Worm (Caenorhabditis elegans): ENCODE data around the gene str-227.
"Not testable (repeated sequence)": the region's sequence is repeated elsewhere in the genome, so short reads cannot be mapped to it uniquely, and the experiment has no call there.

Gene str-227

DNA sequence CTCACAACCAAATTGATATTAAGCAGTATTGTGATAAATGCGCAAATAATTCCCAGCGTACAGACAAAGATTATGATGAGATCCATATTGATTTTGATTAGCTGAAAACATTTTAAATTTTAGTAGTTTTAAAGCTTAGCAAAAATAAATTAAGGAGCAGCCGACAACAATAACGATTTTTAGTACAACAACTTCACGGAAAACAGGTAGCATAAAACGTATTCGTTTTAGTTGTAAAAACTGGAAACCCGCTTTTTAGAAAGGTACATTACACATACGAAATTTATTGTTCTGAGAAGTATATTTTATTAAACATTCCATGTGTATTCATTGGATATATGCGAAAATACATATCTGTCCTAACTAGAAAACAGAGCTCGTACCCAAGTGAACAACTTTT, 27.6 kb upstream of the str-227 start, which contains the start of gene srbc-36:
srbc-36 (minus strand) TSS at position 101 of the 400 bp plus-strand sequence.
- TF ChIP-seq klf-2 (GFP tag; conservative IDR thresholded peaks at IDR 0.05) (no peak), tab-1 (GFP tag; IDR thresholded peaks at IDR 0.05) (no peak), cog-1 (tag; optimal IDR thresholded peaks at IDR 0.05) (no peak)

DNA sequence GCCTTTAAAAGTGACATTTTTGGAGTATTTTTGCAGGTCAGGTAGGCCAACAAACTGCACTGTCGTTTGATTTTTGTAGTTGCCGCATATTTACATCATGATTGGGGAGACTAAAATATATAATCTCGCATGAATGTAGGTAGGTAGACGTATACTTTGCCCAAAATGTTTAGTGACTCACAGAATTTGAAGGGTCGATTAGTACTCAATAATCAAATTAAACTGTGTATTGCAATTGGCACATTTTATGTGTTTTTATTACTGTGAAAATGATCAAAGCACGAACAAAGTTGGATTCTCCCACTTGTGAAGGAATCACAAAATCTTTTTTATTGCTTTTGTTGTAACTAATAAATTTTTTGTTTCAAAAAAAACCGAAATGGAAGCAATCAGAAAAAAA, 21.1 kb upstream of the str-227 start, which contains the start of gene C07G3.15:
C07G3.15 (minus strand) TSS at position 101 of the 400 bp plus-strand sequence.
- no peak for TF ChIP-seq ztf-23 (GFP tag; IDR thresholded peaks at IDR 0.05)
- no peak for TF ChIP-seq med-1 (GFP tag; optimal IDR thresholded peaks at IDR 0.05; ENCODE audit: insufficient read depth)
- no peak for TF ChIP-seq flt-1 (GFP tag; IDR thresholded peaks at IDR 0.05)
- no peak for TF ChIP-seq T22C8.4 (GFP tag; IDR thresholded peaks at IDR 0.05)
- no peak for TF ChIP-seq tab-1 (GFP tag; IDR thresholded peaks at IDR 0.05)
- TF ChIP-seq klf-2 (GFP tag; conservative IDR thresholded peaks at IDR 0.05): no peak
- no peak for TF ChIP-seq ref-1 (GFP tag; conservative IDR thresholded peaks at IDR 0.05)
- TF ChIP-seq cog-1 (tag; optimal IDR thresholded peaks at IDR 0.05): no peak
- TF ChIP-seq ztf-29 (GFP tag; IDR thresholded peaks at IDR 0.05): no peak

ce11 chrV:3502038-3502437, 16.0 kb upstream of the str-227 start, which contains the start of the genes C07G3.8 and C07G3.10:
TSS of gene C07G3.8 (minus strand) at chrV:3502138.
TSS of gene C07G3.10 (plus strand) at chrV:3502307.
- no peak for TF ChIP-seq ztf-29 (GFP tag; IDR thresholded peaks at IDR 0.05)
- no peak for TF ChIP-seq ztf-23 (GFP tag; IDR thresholded peaks at IDR 0.05)
- no peak for TF ChIP-seq klf-2 (GFP tag; conservative IDR thresholded peaks at IDR 0.05)
- TF ChIP-seq med-1 (GFP tag; optimal IDR thresholded peaks at IDR 0.05; ENCODE audit: insufficient read depth): no peak
- TF ChIP-seq tab-1 (GFP tag; IDR thresholded peaks at IDR 0.05): no peak
- no peak for TF ChIP-seq flt-1 (GFP tag; IDR thresholded peaks at IDR 0.05)

DNA sequence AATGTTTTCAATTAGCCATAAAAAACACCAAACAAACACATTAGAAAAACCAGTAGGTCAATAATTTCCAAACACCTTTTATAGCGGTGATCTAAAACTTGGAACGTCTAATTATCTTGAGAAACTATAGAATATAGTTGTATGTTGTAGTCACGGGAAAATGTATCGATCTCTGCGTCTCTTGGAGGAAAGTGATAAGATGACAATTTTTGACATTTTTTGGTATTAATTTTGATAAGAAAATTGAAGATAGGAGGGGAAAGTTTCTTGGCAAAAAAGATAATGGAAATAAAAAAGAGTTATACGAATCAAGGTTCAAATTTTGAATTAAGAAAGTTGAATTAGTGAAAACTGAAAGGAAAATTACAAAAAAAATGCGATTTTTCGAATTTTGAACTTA, 12.2 kb upstream of the str-227 start:
- TF ChIP-seq ztf-23 (GFP tag; IDR thresholded peaks at IDR 0.05) (no peak), cog-1 (tag; optimal IDR thresholded peaks at IDR 0.05) (no peak), tab-1 (GFP tag; IDR thresholded peaks at IDR 0.05) (no peak)

- TF ChIP-seq cog-1 (tag; optimal IDR thresholded peaks at IDR 0.05); med-1 (GFP tag; optimal IDR thresholded peaks at IDR 0.05; ENCODE audit: insufficient read depth); klf-2 (GFP tag; conservative IDR thresholded peaks at IDR 0.05): not testable (repeated sequence)
These were observed 11.7 kb upstream of the str-227 start, which contains the start of gene ugt-64 for ce11 chrV:3506252-3506651. TSS of gene ugt-64 (minus strand) at chrV:3506352.

DNA sequence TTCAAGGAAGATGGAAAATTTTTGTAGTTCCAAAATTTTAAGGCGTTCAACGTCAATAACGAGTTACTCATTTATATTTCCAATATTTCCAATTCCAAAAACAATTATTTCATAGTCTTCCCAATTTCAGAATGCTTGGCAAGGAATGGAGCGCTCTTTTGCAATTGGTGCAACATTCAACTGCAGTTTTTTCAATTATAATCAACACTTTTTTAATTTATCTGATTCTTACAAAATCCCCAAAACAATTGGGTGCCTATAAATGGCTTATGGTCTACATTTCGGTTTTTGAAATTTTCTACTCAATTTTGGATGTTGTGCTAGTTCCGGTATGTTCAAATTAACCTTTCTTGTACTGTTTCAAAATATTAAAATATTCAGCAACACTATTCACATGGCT, 10.3 kb upstream of the str-227 start, which contains the start of gene str-225:
str-225 (plus strand) TSS at position 132 of the 400 bp plus-strand sequence.
- no peak for TF ChIP-seq med-1 (GFP tag; optimal IDR thresholded peaks at IDR 0.05; ENCODE audit: insufficient read depth)
- TF ChIP-seq tab-1 (GFP tag; IDR thresholded peaks at IDR 0.05): no peak
- no peak for TF ChIP-seq flt-1 (GFP tag; IDR thresholded peaks at IDR 0.05)
- TF ChIP-seq ztf-29 (GFP tag; IDR thresholded peaks at IDR 0.05): no peak
- no peak for TF ChIP-seq ref-1 (GFP tag; conservative IDR thresholded peaks at IDR 0.05)
- TF ChIP-seq T22C8.4 (GFP tag; IDR thresholded peaks at IDR 0.05): no peak
- TF ChIP-seq klf-2 (GFP tag; conservative IDR thresholded peaks at IDR 0.05): no peak
- TF ChIP-seq ztf-23 (GFP tag; IDR thresholded peaks at IDR 0.05): no peak
- TF ChIP-seq cog-1 (tag; optimal IDR thresholded peaks at IDR 0.05): no peak

ce11 chrV:3509878-3510277, 8.1 kb upstream of the str-227 start, which contains the start of gene str-228:
TSS of gene str-228 (plus strand) at chrV:3510178.
- TF ChIP-seq T22C8.4 (GFP tag; IDR thresholded peaks at IDR 0.05) (no peak), klf-2 (GFP tag; conservative IDR thresholded peaks at IDR 0.05) (no peak), ztf-23 (GFP tag; IDR thresholded peaks at IDR 0.05) (no peak), ztf-29 (GFP tag; IDR thresholded peaks at IDR 0.05) (no peak), tab-1 (GFP tag; IDR thresholded peaks at IDR 0.05) (no peak), med-1 (GFP tag; optimal IDR thresholded peaks at IDR 0.05; ENCODE audit: insufficient read depth) (no peak), ref-1 (GFP tag; conservative IDR thresholded peaks at IDR 0.05) (no peak), cog-1 (tag; optimal IDR thresholded peaks at IDR 0.05) (no peak), flt-1 (GFP tag; IDR thresholded peaks at IDR 0.05) (no peak)

DNA sequence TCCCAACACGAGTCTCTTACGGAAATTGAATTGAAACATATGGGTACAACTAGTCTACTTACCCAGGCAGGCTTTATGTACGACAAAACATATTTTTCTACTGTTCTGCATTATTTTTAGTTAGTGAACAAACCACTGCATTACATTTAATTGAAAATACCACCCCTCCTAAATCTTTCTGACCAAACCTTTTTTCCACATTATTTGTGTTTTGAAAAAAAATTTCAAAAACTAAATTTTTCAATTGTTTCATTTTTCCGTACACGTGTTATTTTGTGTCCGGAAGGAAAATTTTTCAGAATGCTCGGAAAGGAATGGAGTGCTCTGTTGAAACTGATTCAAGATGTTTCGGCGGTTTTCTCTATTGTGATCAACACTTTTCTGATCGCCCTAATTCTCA, 5.6 kb upstream of the str-227 start, which contains the start of gene str-226:
str-226 (plus strand) TSS at position 301 of the 400 bp plus-strand sequence.
- TF ChIP-seq tab-1 (GFP tag; IDR thresholded peaks at IDR 0.05): no peak
- TF ChIP-seq med-1 (GFP tag; optimal IDR thresholded peaks at IDR 0.05; ENCODE audit: insufficient read depth): no peak
- TF ChIP-seq ztf-29 (GFP tag; IDR thresholded peaks at IDR 0.05): no peak
- TF ChIP-seq ztf-23 (GFP tag; IDR thresholded peaks at IDR 0.05): no peak
- TF ChIP-seq T22C8.4 (GFP tag; IDR thresholded peaks at IDR 0.05): no peak
- TF ChIP-seq cog-1 (tag; optimal IDR thresholded peaks at IDR 0.05): no peak
- no peak for TF ChIP-seq ref-1 (GFP tag; conservative IDR thresholded peaks at IDR 0.05)
- TF ChIP-seq flt-1 (GFP tag; IDR thresholded peaks at IDR 0.05): no peak

ce11 chrV:3520412-3520811, 2.4 kb downstream of the str-227 start:
- TF ChIP-seq flt-1 (GFP tag; IDR thresholded peaks at IDR 0.05): peak; percentile 65; the same call in 1 of the 2 replicates

ce11 chrV:3523262-3523661, 5.3 kb downstream of the str-227 start, which contains the start of gene irg-1:
TSS of gene irg-1 (plus strand) at chrV:3523587.
- TF ChIP-seq tab-1 (GFP tag; IDR thresholded peaks at IDR 0.05): no peak
- no peak for TF ChIP-seq ztf-23 (GFP tag; IDR thresholded peaks at IDR 0.05)
- no peak for TF ChIP-seq ztf-29 (GFP tag; IDR thresholded peaks at IDR 0.05)
- TF ChIP-seq T22C8.4 (GFP tag; IDR thresholded peaks at IDR 0.05): no peak
- no peak for TF ChIP-seq ref-1 (GFP tag; conservative IDR thresholded peaks at IDR 0.05)
- no peak for TF ChIP-seq klf-2 (GFP tag; conservative IDR thresholded peaks at IDR 0.05)
- no peak for TF ChIP-seq cog-1 (tag; optimal IDR thresholded peaks at IDR 0.05)
- TF ChIP-seq flt-1 (GFP tag; IDR thresholded peaks at IDR 0.05): no peak
- no peak for TF ChIP-seq med-1 (GFP tag; optimal IDR thresholded peaks at IDR 0.05; ENCODE audit: insufficient read depth)

DNA sequence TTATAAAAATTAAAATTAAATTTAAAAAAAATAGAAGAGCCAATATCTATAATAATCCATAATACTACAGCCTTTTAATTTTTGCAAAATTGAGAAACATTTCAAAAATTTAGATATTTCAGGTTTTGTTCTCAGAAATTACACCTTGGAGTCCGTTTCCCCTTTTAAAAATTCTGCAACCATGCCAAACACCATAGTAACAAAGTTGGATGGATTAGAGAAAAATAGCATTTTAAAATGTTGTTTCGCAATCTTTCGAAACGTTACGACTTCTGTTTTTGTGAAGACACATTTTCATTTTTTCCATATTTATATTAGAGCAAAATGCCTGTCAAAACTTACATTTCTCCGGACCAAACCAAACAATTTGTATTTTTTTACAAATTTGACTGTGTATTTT, 7.0 kb downstream of the str-227 start, which contains the start of gene T24A6.7:
T24A6.7 (plus strand) TSS at position 301 of the 400 bp plus-strand sequence.
- TF ChIP-seq ztf-23 (GFP tag; IDR thresholded peaks at IDR 0.05): no peak
- TF ChIP-seq tab-1 (GFP tag; IDR thresholded peaks at IDR 0.05): no peak
- TF ChIP-seq ref-1 (GFP tag; conservative IDR thresholded peaks at IDR 0.05): no peak
- TF ChIP-seq flt-1 (GFP tag; IDR thresholded peaks at IDR 0.05): no peak

Data from whole organism, midembryonic.